Fruit fly (Drosophila melanogaster) whole organism, wandering third instar larva: ENCODE data around the gene CG11134.

Source experiments
- CG32264 ChIP-seq: fragments of 200-800 bp; sonication (Bioruptor generic); optimal IDR thresholded peaks from 2 replicates; lab custom pipeline; 2016; ENCODE audit warnings: missing biosample characterization, missing genetic modification characterization
- CrebA ChIP-seq: fragments of 200-800 bp; sonication (Bioruptor generic); optimal IDR thresholded peaks from 2 replicates; lab custom pipeline; 2016; ENCODE audit warnings: missing biosample characterization, mild to moderate bottlenecking, missing genetic modification characterization, borderline replicate concordance
- Dfd ChIP-seq: fragments of >200 bp; optimal IDR thresholded peaks from 2 replicates; lab custom pipeline; 2017; ENCODE audit warnings: missing biosample characterization, missing genetic modification characterization
- Dif ChIP-seq: fragments of 200-275, 200-300 bp; sonication (Bioruptor generic); optimal IDR thresholded peaks from 2 replicates; lab custom pipeline; 2018; ENCODE audit warnings: missing biosample characterization, missing genetic modification characterization; ENCODE audit not compliant: partially characterized antibody
- GATAd ChIP-seq: sonication (Bioruptor generic); optimal IDR thresholded peaks from 2 replicates; lab custom pipeline; 2016; ENCODE audit warnings: missing biosample characterization, missing genetic modification characterization
- HLH106 ChIP-seq: fragments of 200-800 bp; optimal IDR thresholded peaks from 3 replicates; lab custom pipeline; 2019; ENCODE audit warnings: missing biosample characterization, mild to moderate bottlenecking, missing genetic modification characterization, moderate library complexity
- Hr78 ChIP-seq: fragments of >200 bp; optimal IDR thresholded peaks from 2 replicates; lab custom pipeline; 2017; ENCODE audit warnings: missing biosample characterization, missing genetic modification characterization
- Hr83 ChIP-seq: fragments of 200-300 bp; sonication (Bioruptor generic); optimal IDR thresholded peaks from 2 replicates; lab custom pipeline; 2016; ENCODE audit warnings: missing biosample characterization, mild to moderate bottlenecking, missing genetic modification characterization, moderate library complexity; ENCODE audit not compliant: poor library complexity, severe bottlenecking
- Jra ChIP-seq: sonication (Bioruptor generic); optimal IDR thresholded peaks from 2 replicates; lab custom pipeline; 2016; ENCODE audit warnings: missing biosample characterization, missing genetic modification characterization
- Mio ChIP-seq: sonication (Bioruptor generic); optimal IDR thresholded peaks from 2 replicates; lab custom pipeline; 2016; ENCODE audit warnings: missing biosample characterization, missing genetic modification characterization
- Myc ChIP-seq: fragments of >200 bp; optimal IDR thresholded peaks from 2 replicates; lab custom pipeline; 2017
- N ChIP-seq: fragments of >200 bp; optimal IDR thresholded peaks from 2 replicates; lab custom pipeline; 2018; ENCODE audit warnings: missing biosample characterization, missing external identifiers, missing genetic modification characterization
- OdsH ChIP-seq: fragments of 200-800 bp; sonication (Bioruptor generic); optimal IDR thresholded peaks from 2 replicates; lab custom pipeline; 2016; ENCODE audit warnings: missing biosample characterization, mild to moderate bottlenecking, missing genetic modification characterization
- Rel ChIP-seq, 2 experiments: fragments of 200-800 bp; sonication (Bioruptor generic) in 1 of 2; optimal IDR thresholded peaks; 2 replicates in 1 of 2; 3 replicates in 1 of 2; lab custom pipeline; 2016 to 2019; ENCODE audit warnings: mild to moderate bottlenecking in 2 of 2, missing biosample characterization in 2 of 2, missing genetic modification characterization in 2 of 2, moderate library complexity in 1 of 2
- Sp1 ChIP-seq: fragments of 200-800 bp; sonication (Bioruptor generic); optimal IDR thresholded peaks from 3 replicates; lab custom pipeline; 2019; ENCODE audit warnings: missing biosample characterization, mild to moderate bottlenecking, missing genetic modification characterization, moderate library complexity
- Vsx2 ChIP-seq: fragments of 200-300, 225-300 bp; sonication (Bioruptor generic); optimal IDR thresholded peaks from 2 replicates; lab custom pipeline; 2018; ENCODE audit warnings: missing biosample characterization, missing genetic modification characterization; ENCODE audit not compliant: partially characterized antibody
- brk ChIP-seq: fragments of 200-800 bp; sonication (Bioruptor generic); optimal IDR thresholded peaks from 2 replicates; lab custom pipeline; 2016; ENCODE audit warnings: missing biosample characterization, mild to moderate bottlenecking, missing genetic modification characterization
- dmrt93B ChIP-seq: fragments of 200-800 bp; sonication (Bioruptor generic); optimal IDR thresholded peaks from 2 replicates; lab custom pipeline; 2018; ENCODE audit warnings: missing biosample characterization, mild to moderate bottlenecking, missing genetic modification characterization
- dsf ChIP-seq: sonication (Bioruptor generic); optimal IDR thresholded peaks from 2 replicates; lab custom pipeline; 2016; ENCODE audit warnings: missing biosample characterization, missing genetic modification characterization, borderline replicate concordance
- ey ChIP-seq: fragments of 200-800 bp; sonication (Bioruptor generic); optimal IDR thresholded peaks from 2 replicates; lab custom pipeline; 2016; ENCODE audit warnings: missing biosample characterization, missing genetic modification characterization
- foxo ChIP-seq, 2 experiments: fragments of 200-800 bp; sonication (Bioruptor generic); optimal IDR thresholded peaks; 2 replicates in 1 of 2; 3 replicates in 1 of 2; lab custom pipeline; 2016 to 2017; ENCODE audit warnings: missing biosample characterization in 2 of 2, missing genetic modification characterization in 2 of 2
- lola ChIP-seq: fragments of >200 bp; optimal IDR thresholded peaks from 2 replicates; lab custom pipeline; 2017; ENCODE audit warnings: missing biosample characterization, missing genetic modification characterization
- sage ChIP-seq: fragments of 200-800 bp; sonication (Bioruptor generic); optimal IDR thresholded peaks from 2 replicates; lab custom pipeline; 2016; ENCODE audit warnings: missing biosample characterization, mild to moderate bottlenecking, missing genetic modification characterization
- sv ChIP-seq: fragments of 200-800 bp; sonication (Bioruptor generic); optimal IDR thresholded peaks from 3 replicates; lab custom pipeline; 2016; ENCODE audit warnings: missing biosample characterization, missing genetic modification characterization
- tai ChIP-seq: sonication (Bioruptor generic); optimal IDR thresholded peaks from 2 replicates; lab custom pipeline; 2016; ENCODE audit warnings: missing biosample characterization, missing genetic modification characterization
- usp ChIP-seq: fragments of >200 bp; optimal IDR thresholded peaks from 2 replicates; lab custom pipeline; 2017; ENCODE audit warnings: missing biosample characterization, missing genetic modification characterization

Gene CG11134

DNA sequence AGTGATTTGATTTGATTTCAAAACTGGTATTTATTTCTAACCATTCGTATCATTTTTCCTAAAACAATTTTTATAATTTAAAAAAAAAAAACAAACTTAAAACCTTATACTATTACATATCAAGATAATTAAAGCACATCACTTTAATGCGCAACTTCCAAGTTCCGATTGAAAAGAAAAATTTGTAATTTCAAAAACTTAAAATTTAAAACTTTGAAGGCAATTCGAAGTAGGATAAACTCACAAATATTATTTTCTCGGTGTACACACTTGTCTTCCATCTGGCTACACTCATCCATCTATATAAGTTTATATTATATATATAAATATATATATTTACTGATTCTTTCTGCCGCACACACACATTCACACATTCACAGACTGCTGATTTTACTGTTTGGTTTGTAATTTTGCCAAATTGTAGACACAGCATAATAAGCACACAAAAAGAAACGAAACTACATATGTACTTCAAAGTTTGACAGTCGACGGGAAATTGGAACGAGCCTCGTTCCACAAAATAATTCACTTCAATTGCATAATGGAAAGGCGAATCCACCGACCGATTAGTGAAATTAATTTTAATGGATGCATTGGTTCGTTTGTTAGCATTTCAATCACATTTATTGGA lies 48.4 kb downstream of the CG11134 start:
- TF ChIP-seq lola, result no peak
- no peak for TF ChIP-seq N
- TF ChIP-seq CG32264 (GFP tag; lab: Kevin White, UChicago), result no peak
- no peak for TF ChIP-seq dsf (GFP tag; lab: Kevin White, UChicago)
- no peak for TF ChIP-seq OdsH (GFP tag; lab: Kevin White, UChicago)
- TF ChIP-seq sv (GFP tag; lab: Kevin White, UChicago), result no peak
- TF ChIP-seq Hr78 (GFP tag; lab: Kevin White, UChicago), result no peak
- no peak for TF ChIP-seq usp (GFP tag; lab: Kevin White, UChicago)
- TF ChIP-seq dmrt93B, result no peak
- TF ChIP-seq ey (GFP tag; lab: Kevin White, UChicago), result no peak
- no peak for TF ChIP-seq Myc
- TF ChIP-seq Jra (GFP tag; lab: Kevin White, UChicago), result no peak
- TF ChIP-seq Dfd (GFP tag; lab: Kevin White, UChicago), result no peak
- TF ChIP-seq Rel (GFP tag; optimal IDR thresholded peaks at IDR 0.05; lab: Kevin White, UChicago), result no peak
- no peak for TF ChIP-seq Rel (tag; optimal IDR thresholded peaks at IDR 0.05; lab: Kevin White, UChicago)
- no peak for TF ChIP-seq sage
- no peak for TF ChIP-seq Sp1 (GFP tag; lab: Kevin White, UChicago)

- no peak for TF ChIP-seq brk
- TF ChIP-seq Vsx2 (GFP tag; lab: Kevin White, UChicago), result no peak
- TF ChIP-seq Myc, result no peak
- TF ChIP-seq tai (GFP tag; lab: Kevin White, UChicago), result no peak
- no peak for TF ChIP-seq OdsH (GFP tag; lab: Kevin White, UChicago)
- TF ChIP-seq Mio (GFP tag; lab: Kevin White, UChicago), result no peak
- TF ChIP-seq GATAd (GFP tag; lab: Kevin White, UChicago), result no peak
- TF ChIP-seq Dif, result no peak
- TF ChIP-seq sv (GFP tag; lab: Kevin White, UChicago), result no peak
- no peak for TF ChIP-seq N
- TF ChIP-seq CrebA (GFP tag; lab: Kevin White, UChicago), result no peak
- no peak for TF ChIP-seq HLH106 (tag; lab: Kevin White, UChicago)
- TF ChIP-seq Hr83 (GFP tag; lab: Kevin White, UChicago), result no peak
- no peak for TF ChIP-seq dmrt93B
- no peak for TF ChIP-seq foxo (GFP tag; optimal IDR thresholded peaks at IDR 0.05; lab: Kevin White, UChicago)
Observed at dm6 chrX:13787282-13787850, 49.6 kb downstream of the CG11134 start.
